Worm (Caenorhabditis elegans) whole organism, L4 larva: ENCODE data around the gene D1022.5.

Experiments used
- F37D6.2 ChIP-seq: sonication (generic microtip); optimal IDR thresholded peaks from 2 replicates; lab custom pipeline; 2016; ENCODE audit warnings: mild to moderate bottlenecking, missing genetic modification characterization, missing compliant biosample characterization
- F44E2.7 ChIP-seq: fragments of 200-800 bp; sonication (Bioruptor generic); IDR thresholded peaks from 2 replicates; pipeline ENCODE4 v2.1.2; 2022; ENCODE audit warnings: missing genetic modification characterization, missing compliant biosample characterization
- F49E8.2 ChIP-seq: sonication (generic microtip); optimal IDR thresholded peaks from 2 replicates; lab custom pipeline; 2016; ENCODE audit warnings: missing compliant biosample characterization, mild to moderate bottlenecking, missing genetic modification characterization, borderline replicate concordance
- T20F7.1 ChIP-seq: fragments of 200-800 bp; sonication (Bioruptor generic); optimal IDR thresholded peaks from 2 replicates; lab custom pipeline; 2018; ENCODE audit warnings: mild to moderate bottlenecking, missing genetic modification characterization, missing compliant biosample characterization
- ZK337.2 ChIP-seq: fragments of 200-800 bp; sonication (Bioruptor generic); IDR thresholded peaks from 2 replicates; pipeline ENCODE4 v1.3.6; 2022; ENCODE audit warnings: missing genetic modification reagents, missing genetic modification characterization, missing compliant biosample characterization
- aha-1 ChIP-seq: fragments of 150-350 bp; peaks from one replicate; lab custom pipeline; 2014; ENCODE audit warnings: missing biosample characterization, missing genetic modification characterization
- arid-1 ChIP-seq: fragments of 200-800 bp; sonication (Bioruptor generic); conservative IDR thresholded peaks from 2 replicates; pipeline ENCODE4 v1.3.6; 2022; ENCODE audit warnings: missing genetic modification reagents, missing genetic modification characterization, missing compliant biosample characterization
- ceh-28 ChIP-seq: fragments of 150-350 bp; optimal IDR thresholded peaks from 2 replicates; lab custom pipeline; 2014; ENCODE audit warnings: missing biosample characterization, missing genetic modification reagents, missing genetic modification characterization
- ceh-44 ChIP-seq: fragments of 200-800 bp; sonication (Bioruptor generic); IDR thresholded peaks from 2 replicates; pipeline ENCODE4 v1.3.6; 2022; ENCODE audit warnings: missing genetic modification reagents, missing genetic modification characterization, missing compliant biosample characterization
- ctbp-1 ChIP-seq: fragments of 200-800 bp; sonication (Bioruptor generic); IDR thresholded peaks from 2 replicates; pipeline ENCODE4 v1.3.6; 2022; ENCODE audit warnings: missing genetic modification reagents, missing genetic modification characterization, missing compliant biosample characterization
- dmd-9 ChIP-seq: fragments of 200-800 bp; sonication (Bioruptor generic); IDR thresholded peaks from 2 replicates; pipeline ENCODE4 v1.3.6; 2022; ENCODE audit warnings: missing genetic modification reagents, missing genetic modification characterization, missing compliant biosample characterization
- dpl-1 ChIP-seq: fragments of 150-350 bp; optimal IDR thresholded peaks from 2 replicates; lab custom pipeline; 2014; ENCODE audit warnings: missing biosample characterization, missing genetic modification reagents, missing genetic modification characterization
- duxl-1 ChIP-seq: sonication (generic microtip); optimal IDR thresholded peaks from 2 replicates; lab custom pipeline; 2016; ENCODE audit warnings: mild to moderate bottlenecking, missing genetic modification characterization, moderate library complexity, missing compliant biosample characterization; ENCODE audit not compliant: poor library complexity
- fkh-10 ChIP-seq: fragments of 150-350 bp; optimal IDR thresholded peaks from 2 replicates; lab custom pipeline; 2014; ENCODE audit warnings: missing biosample characterization, missing genetic modification reagents, missing genetic modification characterization
- fos-1 ChIP-seq: fragments of 150-350 bp; optimal IDR thresholded peaks from 2 replicates; lab custom pipeline; 2014; ENCODE audit warnings: missing biosample characterization, missing genetic modification characterization
- gei-8 ChIP-seq: fragments of 200-800 bp; sonication (Bioruptor generic); optimal IDR thresholded peaks from 2 replicates; lab custom pipeline; 2018; ENCODE audit warnings: mild to moderate bottlenecking, missing genetic modification characterization, missing compliant biosample characterization
- hlh-11 ChIP-seq: fragments of 200-800 bp; sonication (Bioruptor generic); optimal IDR thresholded peaks from 2 replicates; lab custom pipeline; 2018; ENCODE audit warnings: mild to moderate bottlenecking, missing genetic modification characterization, missing compliant biosample characterization
- lin-15B ChIP-seq: fragments of 150-350 bp; sonication (generic microtip); optimal IDR thresholded peaks from 3 replicates; lab custom pipeline; 2014; ENCODE audit warnings: missing biosample characterization, missing genetic modification characterization
- lsy-2 ChIP-seq, 2 experiments: fragments of 150-350 bp in 1 of 2; sonication (generic microtip) in 1 of 2; optimal IDR thresholded peaks; 2 replicates each; lab custom pipeline; 2014 to 2017; ENCODE audit warnings: missing biosample characterization in 2 of 2, missing genetic modification characterization in 2 of 2
- madf-5 ChIP-seq, 2 experiments: fragments of 200-800 bp; sonication (Bioruptor generic); IDR thresholded peaks; 2 replicates each; pipeline ENCODE4 v1.3.6; 2022; ENCODE audit warnings: missing compliant biosample characterization in 2 of 2, missing genetic modification characterization in 2 of 2
- madf-9 ChIP-seq: fragments of 200-800 bp; sonication (Bioruptor generic); conservative IDR thresholded peaks from 2 replicates; pipeline ENCODE4 v1.3.6; 2022; ENCODE audit warnings: missing genetic modification reagents, missing genetic modification characterization, missing compliant biosample characterization
- mdl-1 ChIP-seq, 2 experiments: fragments of 150-350 bp in 1 of 2; sonication (generic microtip) in 1 of 2; optimal IDR thresholded peaks; 2 replicates each; lab custom pipeline; 2014 to 2017; ENCODE audit warnings: missing biosample characterization in 2 of 2, missing genetic modification characterization in 2 of 2
- mes-2 ChIP-seq: sonication (generic microtip); optimal IDR thresholded peaks from 2 replicates; lab custom pipeline; 2016; ENCODE audit warnings: missing genotype, mild to moderate bottlenecking, missing genetic modification characterization, missing compliant biosample characterization; ENCODE audit not compliant: poor library complexity, severe bottlenecking
- mxl-2 ChIP-seq: fragments of 200-800 bp; sonication (Bioruptor generic); conservative IDR thresholded peaks from 2 replicates; pipeline ENCODE4 v1.3.6; 2022; ENCODE audit warnings: missing genetic modification reagents, missing genetic modification characterization, missing compliant biosample characterization
- mxl-3 ChIP-seq: fragments of 200-800 bp; sonication (Bioruptor generic); optimal IDR thresholded peaks from 2 replicates; lab custom pipeline; 2018; ENCODE audit warnings: mild to moderate bottlenecking, missing genetic modification characterization, missing compliant biosample characterization
- nhr-237 ChIP-seq: sonication (generic microtip); optimal IDR thresholded peaks from 2 replicates; lab custom pipeline; 2017; ENCODE audit warnings: missing biosample characterization, missing genetic modification characterization
- nhr-25 ChIP-seq: sonication (generic microtip); optimal IDR thresholded peaks from 2 replicates; lab custom pipeline; 2017; ENCODE audit warnings: missing genetic modification characterization, mild to moderate bottlenecking, missing compliant biosample characterization, antibody characterized with exemption, moderate library complexity, borderline replicate concordance; ENCODE audit not compliant: insufficient read depth
- nhr-28 ChIP-seq: fragments of 150-350 bp; optimal IDR thresholded peaks from 2 replicates; lab custom pipeline; 2014; ENCODE audit warnings: missing biosample characterization, missing genetic modification characterization
- nhr-41 ChIP-seq: fragments of 200-800 bp; sonication (Bioruptor generic); IDR thresholded peaks from 2 replicates; pipeline ENCODE4 v1.3.6; 2022; ENCODE audit warnings: missing genetic modification reagents, missing genetic modification characterization, missing compliant biosample characterization
- nhr-76 ChIP-seq: fragments of 150-350 bp; optimal IDR thresholded peaks from 2 replicates; lab custom pipeline; 2014; ENCODE audit warnings: missing biosample characterization, missing genetic modification characterization
- pha-4 ChIP-seq, 2 experiments: fragments of 150-350 bp in 1 of 2; fragments of 200-800 bp in 1 of 2; sonication (Bioruptor generic) in 1 of 2; IDR thresholded peaks in 1 of 2; optimal IDR thresholded peaks in 1 of 2; 2 replicates each; pipeline versions ENCODE4 v1.3.6 to Lab custom; 2014 to 2022; ENCODE audit warnings: missing genetic modification characterization in 2 of 2, missing genetic modification reagents in 2 of 2, missing biosample characterization in 1 of 2, missing compliant biosample characterization in 1 of 2
- pqm-1 ChIP-seq: sonication (generic microtip); optimal IDR thresholded peaks from 2 replicates; lab custom pipeline; 2017; ENCODE audit warnings: missing biosample characterization, missing genetic modification characterization
- rbr-2 ChIP-seq: sonication (generic microtip); optimal IDR thresholded peaks from 2 replicates; lab custom pipeline; 2016; ENCODE audit warnings: missing genotype, missing genetic modification characterization, missing compliant biosample characterization
- set-16 ChIP-seq: fragments of 200-800 bp; sonication (Bioruptor generic); IDR thresholded peaks from 2 replicates; pipeline ENCODE4 v1.3.6; 2022; ENCODE audit warnings: missing genetic modification reagents, missing genetic modification characterization, missing compliant biosample characterization
- skn-1 ChIP-seq: fragments of 150-350 bp; optimal IDR thresholded peaks from 2 replicates; lab custom pipeline; 2014; ENCODE audit warnings: missing biosample characterization, missing genetic modification characterization
- snpc-1.2 ChIP-seq: fragments of 200-800 bp; sonication (Bioruptor generic); IDR thresholded peaks from 2 replicates; pipeline ENCODE4 v1.3.6; 2022; ENCODE audit warnings: missing genetic modification reagents, missing genetic modification characterization, missing compliant biosample characterization
- spr-1 ChIP-seq: sonication (generic microtip); optimal IDR thresholded peaks from 2 replicates; lab custom pipeline; 2016; ENCODE audit warnings: mild to moderate bottlenecking, missing genetic modification characterization, missing compliant biosample characterization
- unc-130 ChIP-seq: sonication (generic microtip); optimal IDR thresholded peaks from 2 replicates; lab custom pipeline; 2016; ENCODE audit warnings: missing genetic modification reagents, missing genetic modification characterization, missing compliant biosample characterization
- zag-1 ChIP-seq: fragments of 150-350 bp; optimal IDR thresholded peaks from 2 replicates; lab custom pipeline; 2014; ENCODE audit warnings: missing biosample characterization, missing genetic modification characterization
- zip-2 ChIP-seq: fragments of 150-350 bp; optimal IDR thresholded peaks from 2 replicates; lab custom pipeline; 2014; ENCODE audit warnings: missing biosample characterization, missing genetic modification characterization
- ztf-11 ChIP-seq: fragments of 150-350 bp; optimal IDR thresholded peaks from 2 replicates; lab custom pipeline; 2014; ENCODE audit warnings: missing biosample characterization, missing genetic modification characterization
- ztf-7 ChIP-seq: fragments of 150-350 bp; optimal IDR thresholded peaks from 2 replicates; lab custom pipeline; 2014; ENCODE audit warnings: missing biosample characterization, missing genetic modification characterization

D1022.5 gene

ce11 chrII:7493599-7493998 lies 35.0 kb upstream of the D1022.5 start, which contains the start of gene nas-23:
nas-23 (minus strand) TSS chrII:7493699.
- TF ChIP-seq nhr-41 (GFP tag; lab: Robert Waterston, UW) = no peak
- TF ChIP-seq aha-1 (tag; lab: Kevin White, UChicago) = peak; percentile 73
- TF ChIP-seq zip-2 (tag; lab: Kevin White, UChicago) = no peak
- TF ChIP-seq fos-1 (tag; lab: Kevin White, UChicago) = no peak
- TF ChIP-seq, all 104 proteins: peak for 1

DNA sequence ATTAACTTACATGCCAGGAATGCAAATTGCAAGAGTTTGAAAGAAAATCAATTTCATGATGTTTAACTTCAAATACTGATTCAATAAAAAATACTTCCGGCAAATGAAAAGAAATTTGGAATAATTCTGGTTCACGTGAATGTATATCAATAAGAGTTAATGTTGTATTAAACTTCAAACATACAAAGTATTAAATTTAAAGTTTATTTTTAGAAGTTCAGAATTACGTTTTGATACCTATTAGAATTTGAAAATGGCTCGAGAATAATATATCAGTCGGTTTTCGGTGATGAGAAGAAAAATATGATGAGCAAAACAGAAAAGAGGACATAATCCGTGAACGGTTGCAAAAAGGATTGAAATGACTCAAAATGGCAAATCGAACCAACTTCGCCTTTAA lies 31.0 kb upstream of the D1022.5 start, which contains the start of gene D1022.9:
Gene D1022.9 (minus strand): TSS at position 101 of the 400 bp plus-strand sequence.
- TF ChIP-seq nhr-25 (tag; lab: Kevin White, UChicago) (no peak), gei-8 (GFP tag; lab: Kevin White, UChicago) (no peak), F44E2.7 (no peak), mxl-3 (no peak), dmd-9 (GFP tag; lab: Robert Waterston, UW) (no peak), ctbp-1 (GFP tag; lab: Robert Waterston, UW) (no peak), duxl-1 (tag; lab: Kevin White, UChicago) (no peak), nhr-41 (GFP tag; lab: Robert Waterston, UW) (no peak), ztf-7 (tag; lab: Kevin White, UChicago) (no peak), nhr-76 (tag; lab: Kevin White, UChicago) (no peak), zip-2 (tag; lab: Kevin White, UChicago) (no peak), set-16 (GFP tag; lab: Robert Waterston, UW) (no peak), spr-1 (tag; lab: Kevin White, UChicago) (no peak), madf-9 (GFP tag; lab: Robert Waterston, UW) (no peak), mxl-2 (GFP tag; lab: Robert Waterston, UW) (no peak), snpc-1.2 (no peak), ceh-44 (GFP tag; lab: Robert Waterston, UW) (no peak)

DNA sequence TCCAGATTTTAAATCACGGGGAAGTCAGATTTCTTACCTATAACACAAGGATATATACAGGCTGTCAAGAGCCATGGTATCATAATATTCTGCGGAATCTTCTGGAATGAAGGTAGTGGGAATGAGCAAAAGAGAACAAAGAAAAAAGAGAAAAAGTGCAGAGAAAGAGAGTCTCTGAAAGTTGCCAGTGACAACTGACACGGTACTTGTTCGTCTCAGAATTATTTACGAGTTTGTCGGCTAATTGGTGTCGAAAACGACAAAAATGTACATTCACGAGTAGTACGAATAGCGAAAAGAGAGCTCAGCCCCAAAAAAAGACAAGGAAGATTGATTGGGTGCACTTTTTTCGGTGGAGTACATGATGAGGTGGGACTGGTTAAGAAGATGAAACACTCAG lies 24.4 kb upstream of the D1022.5 start, which contains the start of gene cah-2:
Gene cah-2 (minus strand): TSS at position 101 of the 400 bp plus-strand sequence.
- TF ChIP-seq nhr-76 (tag; lab: Kevin White, UChicago) (no peak), set-16 (GFP tag; lab: Robert Waterston, UW) (no peak), F49E8.2 (tag; lab: Kevin White, UChicago) (no peak), pqm-1 (no peak), dpl-1 (GFP tag; lab: Kevin White, UChicago) (no peak), nhr-41 (GFP tag; lab: Robert Waterston, UW) (no peak), aha-1 (tag; lab: Kevin White, UChicago) (no peak), ZK337.2 (GFP tag; lab: Robert Waterston, UW) (no peak)

DNA sequence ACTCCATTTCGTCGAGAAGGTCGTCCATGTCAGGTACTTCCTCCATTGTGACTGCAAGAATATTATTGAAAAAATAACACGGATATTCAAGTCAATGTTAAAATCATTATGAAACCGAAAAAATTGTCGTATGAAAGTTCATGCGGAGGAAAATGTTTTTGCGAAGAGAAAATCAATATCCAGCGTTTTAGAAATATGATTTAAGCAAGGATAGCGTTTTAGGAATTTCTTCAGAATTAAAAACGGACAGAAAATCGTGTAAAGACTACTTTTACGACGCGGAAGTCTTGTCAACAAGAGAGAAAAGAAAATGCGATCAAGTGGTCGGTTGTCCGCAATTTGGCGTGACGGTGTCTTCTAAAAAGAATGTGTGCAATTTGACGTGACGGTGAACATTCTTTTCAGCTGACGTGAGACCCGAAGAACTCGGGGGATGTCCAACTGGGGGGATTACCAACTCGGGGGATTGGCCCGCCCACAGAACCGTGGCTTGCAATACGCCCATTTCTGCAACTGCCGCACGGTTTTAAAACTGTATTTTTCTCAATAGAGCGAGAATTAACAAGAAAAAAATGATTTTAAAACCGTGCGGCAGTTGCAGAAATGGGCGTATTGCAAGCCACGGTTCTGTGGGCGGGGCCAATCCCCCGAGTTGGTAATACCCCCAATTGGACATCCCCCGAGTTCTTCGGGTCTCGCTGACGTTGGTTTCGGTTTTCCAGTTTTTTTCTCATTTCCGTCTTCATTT lies 20.1 kb upstream of the D1022.5 start, which contains the start of the genes aka-1 and ubc-6:
Gene aka-1 (minus strand): TSS at position 51 of the 748 bp plus-strand sequence.
Gene ubc-6 (plus strand): TSS at position 701 of the 748 bp plus-strand sequence.
- peak; percentile 27 to 61 for TF ChIP-seq mdl-1 (tag; optimal IDR thresholded peaks at IDR 0.05; lab: Kevin White, UChicago)
- peak; percentile 89 for TF ChIP-seq T20F7.1
- TF ChIP-seq ceh-28 = no peak
- peak; percentile 93 for TF ChIP-seq rbr-2 (tag; lab: Kevin White, UChicago)
- peak; percentile 47 for TF ChIP-seq fkh-10 (GFP tag; lab: Kevin White, UChicago)
- no peak for TF ChIP-seq nhr-237 (tag; lab: Kevin White, UChicago)
- peak; percentile 98 for TF ChIP-seq hlh-11
- TF ChIP-seq lsy-2 (tag; optimal IDR thresholded peaks at IDR 0.05; lab: Kevin White, UChicago) = peak; percentile 72 to 86
- TF ChIP-seq nhr-25 (tag; lab: Kevin White, UChicago) = peak; percentile 34
- TF ChIP-seq F37D6.2 (tag; lab: Kevin White, UChicago) = peak; percentile 78
- TF ChIP-seq arid-1 (GFP tag; lab: Robert Waterston, UW) = peak; percentile 95
- TF ChIP-seq skn-1 = no peak
- TF ChIP-seq F49E8.2 (tag; lab: Kevin White, UChicago) = peak; percentile 78
- TF ChIP-seq mes-2 (tag; lab: Kevin White, UChicago) = peak; percentile 78
- no peak for TF ChIP-seq lin-15B (tag; lab: Kevin White, UChicago)
- peak; percentile 71 for TF ChIP-seq ZK337.2 (GFP tag; lab: Robert Waterston, UW)
- TF ChIP-seq zag-1 = no peak
- TF ChIP-seq nhr-28 (tag; lab: Kevin White, UChicago) = peak; percentile 62
- peak; percentile 89 for TF ChIP-seq dmd-9 (GFP tag; lab: Robert Waterston, UW)
- no peak for TF ChIP-seq ztf-11 (tag; lab: Kevin White, UChicago)
- peak; percentile 34 to 85; a peak in 2 of 4 replicates for TF ChIP-seq madf-5 (GFP tag; IDR thresholded peaks at IDR 0.05; lab: Robert Waterston, UW)
- peak; percentile 94 for TF ChIP-seq unc-130 (GFP tag; lab: Kevin White, UChicago)
- TF ChIP-seq pha-4 (GFP tag; IDR thresholded peaks at IDR 0.05; lab: Robert Waterston, UW) = peak; percentile 94
- peak; percentile 44 for TF ChIP-seq pha-4 (tag; optimal IDR thresholded peaks at IDR 0.05; lab: Kevin White, UChicago)
